Fruit fly (Drosophila melanogaster) whole organism: ENCODE results near the gene CG7888.

Source experiments
- CG8478 ChIP-seq: fragments of >200 bp; optimal IDR thresholded peaks from 2 replicates; lab custom pipeline; 2018; ENCODE audit warnings: inconsistent platforms
- Dll ChIP-seq: fragments of >200 bp; optimal IDR thresholded peaks from 2 replicates; lab custom pipeline; 2017
- EcR ChIP-seq, 2 experiments: fragments of >200 bp; optimal IDR thresholded peaks; 2 replicates each; lab custom pipeline; 2017; ENCODE audit warnings: missing biosample characterization in 2 of 2, missing genetic modification characterization in 2 of 2, missing genetic modification reagents in 2 of 2
- pan ChIP-seq: fragments of >200 bp; optimal IDR thresholded peaks from 2 replicates; lab custom pipeline; 2017
- psq ChIP-seq: fragments of >200 bp; optimal IDR thresholded peaks from 2 replicates; lab custom pipeline; 2017
- usp ChIP-seq: fragments of >200 bp; optimal IDR thresholded peaks from 2 replicates; lab custom pipeline; 2017; ENCODE audit warnings: missing biosample characterization, missing genetic modification characterization, mixed read lengths

Gene CG7888

DNA sequence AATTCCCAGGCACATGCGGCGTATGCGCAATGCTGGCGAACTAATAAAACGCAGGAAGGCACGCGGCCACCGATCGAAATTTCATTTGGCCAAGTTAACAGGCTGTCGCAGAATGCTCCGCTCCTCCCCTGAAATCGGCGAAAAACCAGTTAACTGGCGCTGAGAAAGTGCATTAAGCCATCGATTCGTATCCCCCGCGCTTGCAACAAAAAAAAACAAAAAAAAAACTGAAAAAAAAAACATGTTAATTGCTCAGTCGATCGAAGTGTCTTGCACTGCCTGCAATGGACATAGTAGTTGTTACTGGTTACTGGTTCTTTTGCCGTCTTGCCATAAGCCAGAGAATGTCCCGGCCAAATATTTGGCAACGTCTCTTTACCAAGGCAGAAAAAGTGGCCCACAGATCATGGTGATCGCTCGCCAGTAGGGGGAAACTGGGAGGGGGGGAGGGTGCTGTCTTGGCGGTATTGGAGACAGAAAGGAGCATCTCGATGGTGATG, 1.0 kb upstream of the CG7888 start:
- TF ChIP-seq CG8478 (no peak), pan (no peak), EcR (GFP tag; optimal IDR thresholded peaks at IDR 0.05; lab: Kevin White, UChicago) (no peak), usp (GFP tag; lab: Kevin White, UChicago) (no peak), Dll (no peak), psq (no peak)

DNA sequence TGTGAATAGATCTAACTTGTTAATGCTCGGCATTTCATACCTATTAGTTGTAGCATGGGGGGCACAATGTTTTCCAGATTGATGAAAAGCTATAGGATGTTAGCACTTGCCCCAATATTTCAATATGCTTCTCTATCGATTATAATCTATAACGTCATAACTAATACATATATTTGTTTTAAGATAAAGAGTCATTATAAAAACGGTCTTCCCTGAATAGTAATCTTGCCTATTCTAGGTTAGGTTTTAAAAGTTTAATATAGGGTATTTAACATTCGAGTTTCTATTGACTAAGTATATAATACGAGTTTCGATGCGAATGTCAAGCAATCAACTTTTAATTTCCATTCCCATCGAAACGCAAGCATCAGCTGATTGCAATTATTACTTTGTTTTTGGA, 7.4 kb downstream of the CG7888 start, which contains the start of the genes CG6321 and Blos2:
Gene CG6321 (minus strand): TSS at position 25 of the 400 bp plus-strand sequence.
Gene Blos2 (plus strand): TSS at position 372 of the 400 bp plus-strand sequence.
- TF ChIP-seq pan (peak; percentile 87), EcR (GFP tag; optimal IDR thresholded peaks at IDR 0.05; lab: Kevin White, UChicago) (no peak)

DNA sequence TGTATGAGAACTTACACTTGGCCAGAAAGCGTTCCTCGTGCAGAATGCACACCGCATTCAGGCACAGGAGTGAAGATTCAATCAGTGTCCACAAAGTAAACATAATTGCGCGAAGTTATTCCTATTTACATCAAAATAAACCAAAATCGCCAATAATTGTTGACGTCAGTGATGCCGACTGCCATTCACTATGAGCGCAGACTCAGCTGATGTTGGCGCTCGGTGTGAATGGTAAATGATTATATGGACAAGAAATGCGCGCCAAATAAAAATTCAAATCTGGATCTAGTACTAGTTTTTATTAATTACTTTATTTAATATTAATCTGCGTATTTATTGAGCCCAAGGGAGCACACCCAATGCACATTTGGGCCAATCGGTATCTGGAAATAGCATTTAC, 8.6 kb downstream of the CG7888 start, which contains the start of gene CG32069:
Gene CG32069 (minus strand): TSS at position 174 of the 400 bp plus-strand sequence.
- no peak for TF ChIP-seq CG8478
- no peak for TF ChIP-seq Dll
- no peak for TF ChIP-seq EcR (GFP tag; optimal IDR thresholded peaks at IDR 0.05; lab: Kevin White, UChicago)
- TF ChIP-seq pan, result no peak
- no peak for TF ChIP-seq usp (GFP tag; lab: Kevin White, UChicago)

DNA sequence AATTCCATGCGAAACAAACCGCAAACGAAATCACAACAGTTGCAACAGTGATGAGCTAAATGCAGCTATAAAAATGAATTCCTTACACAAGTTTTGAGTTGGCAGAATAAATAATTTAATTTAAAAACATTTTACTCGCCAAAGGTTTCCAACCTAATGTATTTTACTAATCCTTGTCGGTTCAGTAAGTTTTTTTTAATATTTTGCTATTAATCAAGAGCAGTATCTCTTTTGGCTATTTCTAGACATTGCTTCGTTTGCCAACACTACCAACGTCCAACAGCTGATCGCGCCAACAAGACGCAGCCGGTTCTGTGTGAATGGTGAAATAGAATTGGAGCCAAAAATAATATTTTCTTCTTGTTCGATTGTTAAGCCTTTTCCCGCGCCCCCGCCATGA, 10.9 kb downstream of the CG7888 start, which contains the start of the genes CG32075, CG45101 and SuUR:
Gene CG32075 (minus strand): TSS at position 253 of the 400 bp plus-strand sequence.
Gene CG45101 (plus strand): TSS at position 303 of the 400 bp plus-strand sequence.
Gene SuUR (plus strand): TSS at position 303 of the 400 bp plus-strand sequence.
- TF ChIP-seq psq (no peak), pan (no peak), Dll (no peak), usp (GFP tag; lab: Kevin White, UChicago) (no peak), EcR (GFP tag; optimal IDR thresholded peaks at IDR 0.05; lab: Kevin White, UChicago) (no peak), CG8478 (no peak)

DNA sequence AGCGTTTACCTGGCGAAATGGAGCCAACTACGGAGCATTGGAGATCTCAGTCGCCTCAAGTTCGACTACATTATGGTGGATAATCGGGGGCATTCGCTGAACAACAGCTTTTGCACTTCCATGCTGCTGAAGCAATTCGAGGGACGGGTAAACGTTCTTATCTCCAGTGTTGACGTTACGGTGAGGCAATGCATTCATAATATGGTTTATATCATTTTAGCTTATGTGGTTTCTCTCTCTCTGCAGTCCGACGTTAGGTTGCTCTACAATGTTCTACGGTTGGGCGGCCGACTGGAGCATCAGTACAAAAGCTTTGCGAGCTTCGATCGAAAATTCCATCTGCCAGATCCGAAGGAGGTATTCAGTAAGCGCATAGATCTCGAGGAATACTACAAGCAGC, 12.0 kb downstream of the CG7888 start:
- TF ChIP-seq usp (GFP tag; lab: Kevin White, UChicago) (no peak), pan (no peak), EcR (GFP tag; optimal IDR thresholded peaks at IDR 0.05; lab: Kevin White, UChicago) (no peak), psq (no peak), CG8478 (no peak), Dll (no peak)

DNA sequence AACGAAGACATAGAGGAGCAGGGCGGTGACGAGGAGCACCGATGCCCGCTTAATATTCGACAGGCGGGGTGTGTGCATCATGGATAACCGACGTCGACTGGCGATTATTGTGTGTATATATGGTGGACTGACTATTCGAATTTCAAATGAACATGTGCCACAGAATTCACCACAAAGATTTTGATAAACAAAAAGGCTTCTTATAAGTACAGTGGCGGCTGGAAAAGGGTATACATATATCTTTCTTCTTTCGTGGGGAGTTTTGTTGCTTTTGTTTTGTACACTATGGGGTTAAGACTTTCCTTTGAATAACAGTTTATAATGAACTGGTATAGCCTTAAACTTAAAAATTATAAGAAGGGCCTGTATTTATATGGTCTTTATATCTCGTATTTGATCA, 15.9 kb downstream of the CG7888 start, which contains the start of gene CG6310:
Gene CG6310 (minus strand): TSS at position 101 of the 400 bp plus-strand sequence.
- TF ChIP-seq EcR (GFP tag; optimal IDR thresholded peaks at IDR 0.05; lab: Kevin White, UChicago) (no peak), usp (GFP tag; lab: Kevin White, UChicago) (no peak), Dll (no peak), CG8478 (no peak), pan (no peak), psq (no peak)

DNA sequence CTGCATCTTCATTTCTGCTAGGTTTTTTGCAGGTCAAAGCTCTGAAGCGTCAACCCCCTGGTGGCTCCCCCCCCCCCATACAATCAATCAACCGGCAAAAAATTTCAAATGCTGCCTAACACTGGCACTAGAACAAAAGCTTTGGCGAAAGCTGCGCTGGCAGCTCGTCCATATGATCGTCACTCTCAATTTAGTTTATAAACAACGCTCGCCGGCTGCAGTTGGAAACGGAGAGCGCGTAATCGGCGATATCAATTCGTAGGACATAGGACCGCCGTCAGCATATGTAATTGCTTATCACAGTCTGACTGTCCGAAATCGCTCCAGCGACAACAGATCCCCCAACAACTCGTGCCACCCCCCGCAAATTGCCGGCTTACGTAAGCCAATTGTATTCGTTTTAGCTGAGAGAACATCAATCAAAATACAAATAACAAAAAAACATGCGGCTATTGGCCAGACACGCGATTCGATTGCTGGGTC, 16.6 kb downstream of the CG7888 start, which contains the start of gene Mocs1:
Gene Mocs1 (plus strand): TSS at position 155 of the 483 bp plus-strand sequence.
- TF ChIP-seq Dll (no peak), EcR (GFP tag; optimal IDR thresholded peaks at IDR 0.05; lab: Kevin White, UChicago) (no peak), CG8478 (no peak), pan (no peak), psq (no peak), usp (GFP tag; lab: Kevin White, UChicago) (no peak)

DNA sequence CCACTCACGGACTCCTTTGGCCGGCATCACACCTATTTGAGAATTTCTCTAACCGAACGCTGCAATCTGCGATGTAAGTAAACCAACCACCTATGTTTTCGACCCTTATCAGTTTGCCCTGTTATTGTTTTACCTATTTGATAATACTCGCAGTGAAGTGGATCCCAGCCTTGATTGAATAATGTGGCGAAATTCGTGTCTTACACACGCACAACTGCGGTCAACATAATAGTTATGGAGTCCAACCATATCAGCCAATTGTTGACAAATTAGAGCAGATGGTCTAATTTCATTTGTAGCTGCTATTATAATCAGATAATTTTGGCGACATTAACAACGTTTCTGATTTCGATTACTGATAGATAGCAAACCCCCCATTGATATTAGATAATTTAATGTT, 17.2 kb downstream of the CG7888 start:
- TF ChIP-seq pan (no peak), EcR (GFP tag; optimal IDR thresholded peaks at IDR 0.05; lab: Kevin White, UChicago) (no peak), psq (no peak), Dll (no peak), CG8478 (no peak), usp (GFP tag; lab: Kevin White, UChicago) (no peak)

DNA sequence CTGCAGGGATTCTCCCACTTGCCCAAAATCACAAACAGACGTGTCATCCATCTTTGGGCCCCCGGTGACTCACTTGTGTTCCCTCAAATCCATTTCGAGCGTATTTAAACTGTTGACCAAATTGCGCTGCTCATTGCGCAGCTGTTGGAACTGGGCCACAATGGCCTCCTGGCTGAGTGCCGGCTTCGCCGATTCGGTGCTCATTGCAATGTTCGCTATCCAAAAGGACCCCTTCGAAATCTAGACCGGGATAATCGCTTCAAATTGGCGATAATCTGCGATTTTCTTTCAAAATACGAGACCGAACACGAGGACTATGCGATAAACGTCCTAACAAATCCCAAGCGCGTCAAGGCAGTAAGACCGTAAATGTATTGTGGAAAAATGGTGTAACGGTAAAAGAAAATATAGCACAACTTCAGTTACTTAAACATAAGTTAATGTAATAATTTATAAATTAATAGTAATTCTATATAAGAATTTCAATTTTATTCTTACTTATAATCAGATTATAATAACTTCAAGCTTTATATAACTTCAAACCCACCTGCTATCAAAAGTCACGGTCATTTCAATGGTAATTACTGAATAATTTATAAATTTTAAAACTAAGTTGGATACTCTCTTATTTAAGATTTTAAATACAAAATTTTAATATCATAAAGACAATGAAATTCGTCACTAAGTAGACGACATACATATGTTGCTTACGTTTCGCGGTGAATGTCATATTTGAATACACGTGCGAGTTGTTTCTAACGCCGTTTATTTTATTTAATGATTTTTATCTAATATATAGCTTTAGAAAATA, 20.4 kb downstream of the CG7888 start, which contains the start of the genes Pfdn2 and Noc1:
Gene Pfdn2 (minus strand): TSS at position 346 of the 811 bp plus-strand sequence.
Gene Noc1 (plus strand): TSS at position 727 of the 811 bp plus-strand sequence.
- TF ChIP-seq CG8478 (no peak), psq (no peak), usp (GFP tag; lab: Kevin White, UChicago) (no peak), EcR (GFP tag; optimal IDR thresholded peaks at IDR 0.05; lab: Kevin White, UChicago) (no peak), Dll (no peak), pan (no peak)

DNA sequence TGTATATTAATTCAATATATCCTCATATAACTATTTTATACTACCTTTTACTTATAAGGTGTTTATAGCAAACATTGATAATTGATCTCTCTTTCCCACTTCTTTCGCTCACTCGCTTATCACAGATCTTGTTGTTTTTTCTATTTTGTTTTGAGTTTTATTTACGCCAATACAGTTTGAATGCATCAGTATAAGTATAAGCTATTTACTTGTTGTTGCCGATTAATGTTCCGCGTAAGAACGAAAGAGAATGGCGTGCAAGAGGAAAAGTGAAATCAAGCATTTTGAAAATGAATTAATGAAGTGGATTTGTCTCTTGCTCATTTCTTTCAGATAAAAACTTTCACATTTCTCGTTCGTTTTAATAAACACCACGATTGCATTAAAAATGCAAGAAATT, 29.8 kb downstream of the CG7888 start:
- TF ChIP-seq usp (GFP tag; lab: Kevin White, UChicago) (no peak), pan (no peak), CG8478 (no peak), EcR (GFP tag; optimal IDR thresholded peaks at IDR 0.05; lab: Kevin White, UChicago) (no peak)

DNA sequence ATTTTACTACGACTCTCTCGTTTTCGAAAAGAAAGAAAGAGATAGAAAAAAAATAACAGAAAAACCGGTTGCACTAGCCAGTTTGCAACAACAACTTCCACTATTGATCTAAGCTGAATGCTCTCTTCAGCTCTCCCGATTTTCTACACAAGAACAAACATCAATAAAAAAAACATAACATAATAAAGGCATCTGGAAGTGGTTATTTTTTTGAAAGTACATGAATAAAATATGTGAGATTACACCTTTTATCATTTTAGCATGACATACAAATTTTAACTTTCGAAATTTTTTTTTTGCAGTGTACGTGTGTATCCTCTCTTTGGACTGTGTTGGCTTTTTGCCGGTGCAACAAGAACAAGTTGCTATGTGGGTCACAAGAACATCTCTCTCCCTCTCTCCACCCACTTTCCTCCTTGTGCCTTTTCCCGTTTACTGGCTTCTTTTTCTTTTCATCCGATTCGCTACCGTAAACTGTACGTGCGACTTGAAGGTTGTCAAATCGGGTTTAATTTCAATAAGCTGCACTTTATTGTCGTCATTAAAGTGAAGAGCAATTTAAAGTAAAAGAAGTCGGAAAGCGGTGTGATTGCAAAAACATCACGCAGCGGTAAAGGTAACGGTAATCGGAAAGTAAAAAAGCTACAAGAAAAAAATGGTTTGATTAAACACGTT, 30.9 kb downstream of the CG7888 start:
- no peak for TF ChIP-seq CG8478
- no peak for TF ChIP-seq psq
- no peak for TF ChIP-seq pan
- no peak for TF ChIP-seq usp (GFP tag; lab: Kevin White, UChicago)
- no peak for TF ChIP-seq EcR (GFP tag; optimal IDR thresholded peaks at IDR 0.05; lab: Kevin White, UChicago)
- no peak for TF ChIP-seq Dll

DNA sequence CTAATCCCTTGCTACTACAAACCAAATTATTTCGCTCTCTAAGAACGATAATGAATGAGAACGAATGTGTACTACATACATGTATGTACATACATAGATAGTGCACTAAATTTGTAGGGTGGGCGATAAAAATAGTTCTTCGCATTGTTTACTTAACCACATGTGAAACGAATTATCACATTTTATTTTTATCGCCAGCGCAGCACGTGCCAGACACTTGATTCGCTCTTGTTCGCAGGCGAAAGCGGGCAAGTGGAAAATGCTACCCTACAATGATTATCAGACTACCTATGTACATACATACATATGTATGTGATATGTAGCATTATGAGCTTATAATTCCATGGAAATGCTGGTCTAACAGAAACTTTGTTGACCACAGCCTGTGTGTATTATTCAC, 32.0 kb downstream of the CG7888 start:
- TF ChIP-seq CG8478 (no peak), usp (GFP tag; lab: Kevin White, UChicago) (no peak), Dll (no peak), EcR (GFP tag; optimal IDR thresholded peaks at IDR 0.05; lab: Kevin White, UChicago) (no peak), pan (no peak), psq (no peak)
